Fruit fly (Drosophila melanogaster) whole organism, pupa: Measurements from ENCODE around the gene CG34436.

ENCODE experiments used
- CG12605 ChIP-seq: fragments of 200-800 bp; sonication (Bioruptor generic); IDR thresholded peaks from 2 replicates; pipeline ENCODE4 v1.3.6; 2022; ENCODE audit warnings: missing biosample characterization, missing genetic modification characterization
- CG32121 ChIP-seq: fragments of 200-800 bp; sonication (Bioruptor generic); IDR thresholded peaks from 2 replicates; pipeline ENCODE4 v1.3.6; 2022; ENCODE audit warnings: missing biosample characterization, missing genetic modification characterization
- CG8159 ChIP-seq: fragments of 200-800 bp; sonication (Bioruptor generic); optimal IDR thresholded peaks from 3 replicates; lab custom pipeline; 2018; ENCODE audit warnings: missing biosample characterization, mild to moderate bottlenecking, missing genetic modification characterization, moderate library complexity
- CG9948 ChIP-seq: fragments of 200-800 bp; sonication (Bioruptor generic); optimal IDR thresholded peaks from 2 replicates; lab custom pipeline; 2018; ENCODE audit warnings: missing biosample characterization, mild to moderate bottlenecking, missing genetic modification characterization, moderate library complexity
- EcR ChIP-seq: fragments of 200-800 bp; sonication (Bioruptor generic); optimal IDR thresholded peaks from 3 replicates; lab custom pipeline; 2019; ENCODE audit warnings: missing biosample characterization, missing genetic modification characterization, mild to moderate bottlenecking, moderate library complexity, missing genetic modification reagents
- fd96Ca ChIP-seq: fragments of 200-800 bp; sonication (Bioruptor generic); IDR thresholded peaks from 3 replicates; pipeline ENCODE4 v1.3.6; 2022; ENCODE audit warnings: missing biosample characterization, missing genetic modification characterization
- gl ChIP-seq: fragments of 200-800 bp; sonication (Bioruptor generic); optimal IDR thresholded peaks from 2 replicates; lab custom pipeline; 2018; ENCODE audit warnings: missing biosample characterization, mild to moderate bottlenecking, missing genetic modification characterization

DNA sequence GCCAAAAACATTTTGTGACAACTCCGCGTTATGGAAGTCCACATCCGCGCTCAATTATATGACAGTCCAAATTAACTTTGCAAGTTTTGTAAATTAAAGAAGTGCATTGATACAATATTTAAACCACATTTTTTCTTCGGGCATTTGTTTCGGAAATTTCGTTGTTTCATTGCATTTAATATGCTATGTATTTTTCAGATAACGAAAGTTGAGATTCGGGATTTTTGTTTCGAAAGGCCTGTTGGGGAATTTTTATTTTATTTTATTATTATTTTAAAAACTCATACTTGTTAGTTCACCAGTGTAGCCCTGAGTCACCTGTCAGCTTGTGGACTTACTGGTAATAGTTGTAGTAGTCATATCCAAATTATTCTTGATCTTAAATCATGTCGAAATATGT is 11.4 kb downstream of the CG34436 start, which contains the start of gene UQCR-14L:
- no peak for TF ChIP-seq fd96Ca (GFP tag; lab: Robert Waterston, UW)
- TF ChIP-seq EcR (GFP tag; lab: Kevin White, UChicago) = no peak
- TF ChIP-seq CG12605 = no peak
- TF ChIP-seq CG9948 = no peak
- no peak for TF ChIP-seq CG32121 (GFP tag; lab: Robert Waterston, UW)
- no peak for TF ChIP-seq CG8159 (tag; lab: Kevin White, UChicago)
- no peak for TF ChIP-seq gl (tag; lab: Kevin White, UChicago)
